Worm (Caenorhabditis elegans) whole organism, L1 larva: Measurements from ENCODE around the gene Y47D3B.4.

Experiments
- Y116A8C.19 ChIP-seq: sonication (generic microtip); optimal IDR thresholded peaks from 2 replicates; lab custom pipeline; 2016; ENCODE audit warnings: missing compliant biosample characterization, missing genetic modification characterization, borderline replicate concordance
- aly-2 ChIP-seq: fragments of 150-350 bp; optimal IDR thresholded peaks from 2 replicates; lab custom pipeline; 2014; ENCODE audit warnings: missing biosample characterization, missing genetic modification characterization
- ceh-63 ChIP-seq: fragments of 200-800 bp; sonication (Bioruptor generic); optimal IDR thresholded peaks from 2 replicates; lab custom pipeline; 2018; ENCODE audit warnings: mild to moderate bottlenecking, missing genetic modification characterization, missing compliant biosample characterization
- dpl-1 ChIP-seq, 3 experiments: fragments of 150-350 bp in 2 of 3; sonication (generic microtip) in 1 of 3; optimal IDR thresholded peaks; 2 replicates each; lab custom pipeline; 2014 to 2017; ENCODE audit warnings: missing biosample characterization in 3 of 3, missing genetic modification characterization in 3 of 3, missing genetic modification reagents in 3 of 3
- dsc-1 ChIP-seq: sonication (generic microtip); optimal IDR thresholded peaks from 2 replicates; lab custom pipeline; 2016; ENCODE audit warnings: mild to moderate bottlenecking, missing genetic modification characterization, missing compliant biosample characterization
- efl-1 ChIP-seq, 4 experiments: fragments of 150-350 bp; optimal IDR thresholded peaks in 3 of 4; peaks in 1 of 4; 1 replicate in 1 of 4; 2 replicates in 3 of 4; lab custom pipeline; 2014; ENCODE audit warnings: missing biosample characterization in 2 of 4, missing genetic modification characterization in 2 of 4, missing genetic modification reagents in 2 of 4
- egl-13 ChIP-seq: sonication (generic microtip); optimal IDR thresholded peaks from 2 replicates; lab custom pipeline; 2016; ENCODE audit warnings: missing genotype, missing genetic modification reagents, missing genetic modification characterization, missing compliant biosample characterization
- egl-27 ChIP-seq, 2 experiments: fragments of 150-350 bp in 1 of 2; sonication (generic microtip); optimal IDR thresholded peaks; 3 replicates each; lab custom pipeline; 2017 to 2018; ENCODE audit warnings: missing biosample characterization in 2 of 2, missing genetic modification characterization in 2 of 2, missing genetic modification reagents in 2 of 2
- elt-2 ChIP-seq: sonication (generic microtip); optimal IDR thresholded peaks from 2 replicates; lab custom pipeline; 2016; ENCODE audit warnings: missing genetic modification characterization, mild to moderate bottlenecking, inconsistent platforms, missing compliant biosample characterization, missing genetic modification reagents
- elt-3 ChIP-seq, 6 experiments: fragments of 150-350 bp in 1 of 6; sonication (generic microtip); optimal IDR thresholded peaks; 2 replicates each; lab custom pipeline; 2017 to 2018; ENCODE audit warnings: missing biosample characterization in 6 of 6, missing genetic modification characterization in 6 of 6, inconsistent platforms in 1 of 6
- ets-5 ChIP-seq: fragments of 200-800 bp; sonication (Bioruptor generic); IDR thresholded peaks from 2 replicates; pipeline ENCODE4 v1.3.6; 2022; ENCODE audit warnings: missing genetic modification characterization, missing compliant biosample characterization
- fkh-4 ChIP-seq: sonication (generic microtip); optimal IDR thresholded peaks from 2 replicates; lab custom pipeline; 2016; ENCODE audit warnings: missing compliant biosample characterization, missing genetic modification characterization, borderline replicate concordance
- fkh-8 ChIP-seq: sonication (generic microtip); optimal IDR thresholded peaks from 2 replicates; lab custom pipeline; 2016; ENCODE audit warnings: mild to moderate bottlenecking, missing genetic modification characterization, missing compliant biosample characterization
- fos-1 ChIP-seq: fragments of 150-350 bp; optimal IDR thresholded peaks from 2 replicates; lab custom pipeline; 2014; ENCODE audit warnings: missing biosample characterization, missing genetic modification characterization
- hpl-2 ChIP-seq: fragments of 150-350 bp; optimal IDR thresholded peaks from 2 replicates; lab custom pipeline; 2014; ENCODE audit warnings: missing biosample characterization, missing genetic modification reagents, missing genetic modification characterization
- jun-1 ChIP-seq: fragments of 150-350 bp; optimal IDR thresholded peaks from 2 replicates; lab custom pipeline; 2014; ENCODE audit warnings: missing biosample characterization, missing genetic modification reagents, missing genetic modification characterization
- lin-13 ChIP-seq: fragments of 150-350 bp; optimal IDR thresholded peaks from 2 replicates; lab custom pipeline; 2014; ENCODE audit warnings: missing biosample characterization, missing genetic modification reagents, missing genetic modification characterization
- lin-14 ChIP-seq: fragments of 200-800 bp; sonication (Bioruptor generic); optimal IDR thresholded peaks from 2 replicates; lab custom pipeline; 2018; ENCODE audit warnings: mild to moderate bottlenecking, missing genetic modification characterization, moderate library complexity, missing compliant biosample characterization
- lin-39 ChIP-seq: fragments of 150-350 bp; optimal IDR thresholded peaks from 2 replicates; lab custom pipeline; 2014; ENCODE audit warnings: missing biosample characterization, missing genetic modification reagents, missing genetic modification characterization
- lir-3 ChIP-seq: sonication (generic microtip); optimal IDR thresholded peaks from 2 replicates; lab custom pipeline; 2016; ENCODE audit warnings: mild to moderate bottlenecking, missing genetic modification characterization, moderate library complexity, missing compliant biosample characterization; ENCODE audit not compliant: poor library complexity
- lsy-2 ChIP-seq, 2 experiments: fragments of 150-350 bp; optimal IDR thresholded peaks; 2 replicates each; lab custom pipeline; 2014; ENCODE audit warnings: missing biosample characterization in 2 of 2, missing genetic modification characterization in 2 of 2
- mdl-1 ChIP-seq, 2 experiments: fragments of 150-350 bp; optimal IDR thresholded peaks; 2 replicates each; lab custom pipeline; 2014 to 2017; ENCODE audit warnings: missing biosample characterization in 2 of 2, missing genetic modification characterization in 2 of 2, inconsistent platforms in 1 of 2
- mep-1 ChIP-seq: fragments of 150-350 bp; optimal IDR thresholded peaks from 2 replicates; lab custom pipeline; 2014; ENCODE audit warnings: missing biosample characterization, missing genetic modification characterization
- nhr-19 ChIP-seq: fragments of 200-800 bp; sonication (Bioruptor generic); conservative IDR thresholded peaks from 2 replicates; pipeline ENCODE4 v1.3.6; 2022; ENCODE audit warnings: missing genetic modification characterization, missing compliant biosample characterization
- nhr-47 ChIP-seq: sonication (generic microtip); optimal IDR thresholded peaks from 2 replicates; lab custom pipeline; 2016; ENCODE audit warnings: mild to moderate bottlenecking, missing genetic modification characterization, moderate library complexity, missing compliant biosample characterization
- nhr-76 ChIP-seq: sonication (generic microtip); optimal IDR thresholded peaks from 2 replicates; lab custom pipeline; 2017; ENCODE audit warnings: missing biosample characterization, missing genetic modification characterization
- nhr-85 ChIP-seq: sonication (generic microtip); peaks from one replicate; lab custom pipeline; 2016; ENCODE audit warnings: missing genetic modification characterization, inconsistent platforms, missing compliant biosample characterization
- pag-3 ChIP-seq: sonication (generic microtip); optimal IDR thresholded peaks from 2 replicates; lab custom pipeline; 2017; ENCODE audit warnings: missing genetic modification characterization, mild to moderate bottlenecking, missing compliant biosample characterization, antibody characterized with exemption, borderline replicate concordance; ENCODE audit not compliant: insufficient read depth
- pqm-1 ChIP-seq: sonication (generic microtip); optimal IDR thresholded peaks from 3 replicates; lab custom pipeline; 2017; ENCODE audit warnings: missing biosample characterization, missing genetic modification characterization
- skn-1 ChIP-seq: fragments of 150-350 bp; optimal IDR thresholded peaks from 2 replicates; lab custom pipeline; 2014; ENCODE audit warnings: missing biosample characterization, missing genetic modification characterization
- snu-23 ChIP-seq: sonication (generic microtip); optimal IDR thresholded peaks from 2 replicates; lab custom pipeline; 2016; ENCODE audit warnings: missing genetic modification characterization, missing compliant biosample characterization
- sptf-1 ChIP-seq: fragments of 150-350 bp; optimal IDR thresholded peaks from 2 replicates; lab custom pipeline; 2014; ENCODE audit warnings: missing biosample characterization, missing genetic modification characterization
- swsn-7 ChIP-seq: sonication (generic microtip); optimal IDR thresholded peaks from 2 replicates; lab custom pipeline; 2016; ENCODE audit warnings: missing genetic modification characterization, missing compliant biosample characterization
- tlp-1 ChIP-seq: fragments of 150-350 bp; optimal IDR thresholded peaks from 2 replicates; lab custom pipeline; 2014; ENCODE audit warnings: missing biosample characterization, missing genetic modification characterization
- unc-130 ChIP-seq: fragments of 150-350 bp; optimal IDR thresholded peaks from 2 replicates; lab custom pipeline; 2017; ENCODE audit warnings: missing biosample characterization, missing genetic modification characterization, inconsistent platforms
- unc-62 ChIP-seq: fragments of 150-350 bp; optimal IDR thresholded peaks from 2 replicates; lab custom pipeline; 2014; ENCODE audit warnings: missing biosample characterization, missing genetic modification reagents, missing genetic modification characterization
- unc-86 ChIP-seq: sonication (generic microtip); optimal IDR thresholded peaks from 2 replicates; lab custom pipeline; 2016; ENCODE audit warnings: missing genetic modification characterization, missing compliant biosample characterization
- vab-15 ChIP-seq: sonication (generic microtip); optimal IDR thresholded peaks from 2 replicates; lab custom pipeline; 2017; ENCODE audit warnings: missing genotype, mild to moderate bottlenecking, missing genetic modification characterization, missing compliant biosample characterization
- ztf-11 ChIP-seq, 2 experiments: sonication (generic microtip); optimal IDR thresholded peaks; 2 replicates each; lab custom pipeline; 2016 to 2017; ENCODE audit warnings: missing genetic modification characterization in 2 of 2, missing biosample characterization in 1 of 2, missing compliant biosample characterization in 1 of 2

Y47D3B.4 gene

DNA sequence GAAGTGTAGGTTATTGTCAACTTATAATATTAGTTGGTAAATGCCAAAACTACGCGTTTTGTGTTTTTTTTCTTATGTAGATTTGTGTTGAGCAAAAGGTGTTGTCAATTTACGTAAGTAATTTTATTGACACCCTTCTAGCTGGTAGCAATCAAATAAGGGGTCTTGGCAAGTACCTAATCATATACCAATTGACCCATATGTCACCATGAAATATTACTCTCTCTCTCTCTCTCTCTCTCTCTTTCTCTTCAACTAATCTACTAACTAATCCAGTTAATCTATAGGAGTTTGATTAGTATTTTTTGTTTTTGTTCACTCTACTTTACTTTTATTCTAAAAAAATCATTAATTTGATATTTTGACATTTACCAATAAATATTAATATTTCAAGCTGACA is 45.7 kb upstream of the Y47D3B.4 start:
- TF ChIP-seq snu-23 (GFP tag; lab: Kevin White, UChicago) (no peak), vab-15 (tag; lab: Kevin White, UChicago) (no peak), swsn-7 (no peak), egl-27 (tag; optimal IDR thresholded peaks at IDR 0.05; lab: Kevin White, UChicago) (no peak)

DNA sequence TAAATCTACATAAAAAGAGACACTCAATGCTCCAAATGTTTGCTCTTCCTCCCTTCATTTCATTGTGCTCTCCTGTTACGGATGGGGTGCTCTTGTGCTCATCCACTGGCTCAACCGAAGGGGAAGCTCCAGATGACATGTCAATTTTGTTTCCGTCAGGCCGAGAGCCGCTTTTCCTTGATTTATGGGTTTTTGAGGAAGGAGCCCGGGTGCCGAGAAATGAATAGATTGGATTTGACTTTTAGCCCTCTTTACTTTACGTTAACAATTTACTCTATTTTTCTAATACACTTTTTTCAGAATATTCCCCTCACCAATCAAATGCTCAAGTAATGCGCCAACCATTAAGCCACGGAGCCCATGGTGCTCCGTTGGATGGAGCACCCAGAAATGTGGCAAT is 45.0 kb upstream of the Y47D3B.4 start, which contains the start of gene T28D6.4:
Gene T28D6.4 (plus strand): TSS at position 301 of the 400 bp plus-strand sequence.
- TF ChIP-seq egl-27 (tag; optimal IDR thresholded peaks at IDR 0.05; lab: Kevin White, UChicago) (no peak), ztf-11 (tag; optimal IDR thresholded peaks at IDR 0.05; lab: Kevin White, UChicago) (no peak), swsn-7 (no peak), Y116A8C.19 (no peak), lin-14 (peak; percentile 3), lin-39 (no peak), aly-2 (tag; lab: Kevin White, UChicago) (no peak)
- TF ChIP-seq, all 84 proteins: peak for 1

DNA sequence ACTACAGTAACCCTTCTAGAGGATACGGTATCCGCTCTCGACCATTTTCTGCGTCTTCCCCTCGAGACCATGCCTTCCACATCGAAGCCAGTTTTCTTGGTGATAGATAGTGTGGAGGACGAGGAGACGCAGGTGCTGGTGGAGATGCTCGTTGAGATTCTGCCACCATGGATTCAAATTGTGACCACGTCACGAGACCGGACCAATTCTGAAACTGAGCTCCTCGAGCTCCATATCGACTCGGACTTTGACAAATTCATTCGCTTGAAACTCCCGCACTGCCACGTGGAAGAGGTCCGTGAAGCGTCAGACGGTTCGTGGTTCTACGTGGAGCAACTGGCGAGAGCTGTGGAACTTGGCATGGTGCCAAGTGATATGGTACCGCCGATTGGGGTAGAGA is 43.8 kb upstream of the Y47D3B.4 start:
- TF ChIP-seq vab-15 (tag; lab: Kevin White, UChicago), result no peak
- no peak for TF ChIP-seq efl-1 (optimal IDR thresholded peaks at IDR 0.05; lab: Kevin White, UChicago)
- peak in 1 of 2 experiments; percentile 70 for TF ChIP-seq efl-1 (GFP tag; optimal IDR thresholded peaks at IDR 0.05 in 1 of 2; lab: Kevin White, UChicago)
- TF ChIP-seq dpl-1 (GFP tag; optimal IDR thresholded peaks at IDR 0.05; lab: Kevin White, UChicago), result no peak

DNA sequence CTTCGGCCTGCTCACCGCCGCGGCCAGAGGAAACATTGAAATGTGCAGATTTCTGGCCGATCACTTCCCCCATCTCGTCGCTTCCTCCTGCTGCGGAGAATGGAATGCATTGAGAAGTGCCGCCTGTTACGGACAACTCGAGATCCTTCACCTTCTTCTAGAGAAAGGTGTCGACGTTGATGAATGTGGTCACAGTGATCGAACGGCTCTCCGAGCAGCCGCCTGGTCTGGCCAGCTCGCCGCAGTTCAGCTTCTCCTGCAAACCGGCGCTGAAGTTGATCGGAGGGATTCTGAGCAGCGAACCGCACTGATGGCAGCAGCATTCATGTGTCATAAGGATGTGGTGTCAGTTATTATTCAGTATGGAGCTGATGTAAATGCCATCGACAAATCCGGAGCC is 42.2 kb upstream of the Y47D3B.4 start:
- TF ChIP-seq efl-1 (optimal IDR thresholded peaks at IDR 0.05; lab: Kevin White, UChicago), result no peak
- TF ChIP-seq efl-1 (GFP tag; optimal IDR thresholded peaks at IDR 0.05 in 1 of 2; lab: Kevin White, UChicago), result peak in 1 of 2 experiments; percentile 37
- TF ChIP-seq lsy-2 (tag; optimal IDR thresholded peaks at IDR 0.05; lab: Kevin White, UChicago), result no peak
- TF ChIP-seq, all 84 proteins: peak for 1

DNA sequence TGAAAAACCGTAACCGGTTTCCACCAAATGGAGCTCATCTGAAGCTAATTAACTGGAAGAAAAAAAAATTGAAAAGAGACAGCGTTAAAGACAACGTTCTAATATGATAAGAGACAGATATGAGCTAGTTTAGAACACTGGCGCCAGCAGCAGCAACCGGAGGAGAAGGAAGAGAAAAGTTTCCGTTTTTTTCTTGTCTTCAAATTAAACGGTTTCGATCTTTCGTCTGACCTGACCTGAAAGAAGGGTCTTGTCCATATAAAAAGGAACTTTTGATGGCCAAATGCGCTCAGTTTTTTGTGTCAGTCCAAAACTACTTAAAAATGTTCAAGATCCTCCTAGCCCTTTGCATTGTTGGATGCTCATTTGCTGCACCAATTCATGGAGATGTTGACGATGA is 38.7 kb upstream of the Y47D3B.4 start, which contains the start of gene T28D6.3:
Gene T28D6.3 (plus strand): TSS at position 301 of the 400 bp plus-strand sequence.
- TF ChIP-seq elt-3 (tag; optimal IDR thresholded peaks at IDR 0.05; lab: Kevin White, UChicago) (peak in 1 of 6 experiments; percentile 1), Y116A8C.19 (no peak)

DNA sequence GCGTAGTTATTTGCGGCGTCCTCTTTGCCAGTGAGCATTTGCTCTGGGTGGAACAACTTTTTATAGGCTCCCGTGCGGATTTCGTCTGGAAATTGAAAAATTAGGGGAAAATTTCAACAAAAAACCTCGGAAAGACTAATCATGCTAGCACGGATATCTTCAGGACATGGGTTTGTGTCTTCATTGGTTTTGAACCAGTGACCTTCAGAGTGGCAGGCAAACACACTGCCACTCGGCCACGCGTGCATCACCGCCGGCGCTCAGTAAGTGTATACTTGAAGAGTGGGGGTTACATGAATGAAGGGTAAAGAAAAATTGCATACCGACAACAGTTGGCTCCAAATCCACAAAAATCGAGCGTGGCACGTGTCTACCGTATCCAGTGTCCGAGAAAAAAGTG is 33.9 kb upstream of the Y47D3B.4 start:
- no peak for TF ChIP-seq tlp-1 (tag; lab: Kevin White, UChicago)
- TF ChIP-seq jun-1, result no peak
- no peak for TF ChIP-seq lir-3 (tag; lab: Kevin White, UChicago)
- peak; percentile 45 for TF ChIP-seq elt-2 (tag; lab: Kevin White, UChicago)
- TF ChIP-seq lsy-2 (tag; optimal IDR thresholded peaks at IDR 0.05; lab: Kevin White, UChicago), result peak; percentile 42 to 64
- TF ChIP-seq unc-86 (tag; lab: Kevin White, UChicago), result peak; percentile 46
- TF ChIP-seq ets-5, result no peak
- peak; percentile 55 for TF ChIP-seq lin-14
- TF ChIP-seq nhr-76 (tag; lab: Kevin White, UChicago), result no peak
- peak; percentile 52 for TF ChIP-seq nhr-85 (tag; lab: Kevin White, UChicago)
- TF ChIP-seq pag-3 (tag; lab: Kevin White, UChicago), result no peak
- TF ChIP-seq dpl-1 (GFP tag; optimal IDR thresholded peaks at IDR 0.05; lab: Kevin White, UChicago), result peak; percentile 8 to 62 (median 49)
- TF ChIP-seq egl-13 (tag; lab: Kevin White, UChicago), result peak; percentile 55
- no peak for TF ChIP-seq hpl-2
- TF ChIP-seq vab-15 (tag; lab: Kevin White, UChicago), result peak; percentile 55
- TF ChIP-seq unc-62 (GFP tag; lab: Kevin White, UChicago), result no peak
- peak in 1 of 2 experiments; percentile 41 for TF ChIP-seq mdl-1 (tag; optimal IDR thresholded peaks at IDR 0.05; lab: Kevin White, UChicago)
- no peak for TF ChIP-seq ceh-63 (GFP tag; lab: Kevin White, UChicago)
- TF ChIP-seq ztf-11 (tag; optimal IDR thresholded peaks at IDR 0.05; lab: Kevin White, UChicago), result peak in 1 of 2 experiments; percentile 53
- TF ChIP-seq lin-39, result peak; percentile 1
- no peak for TF ChIP-seq unc-130 (tag; lab: Kevin White, UChicago)
- peak; percentile 33 for TF ChIP-seq skn-1 (tag; lab: Kevin White, UChicago)
- peak; percentile 60 for TF ChIP-seq mep-1 (tag; lab: Kevin White, UChicago)
- peak; percentile 51 for TF ChIP-seq fkh-8 (tag; lab: Kevin White, UChicago)
- TF ChIP-seq pqm-1 (tag; lab: Kevin White, UChicago), result no peak
- TF ChIP-seq sptf-1, result no peak
- peak; percentile 49 for TF ChIP-seq fos-1
- peak in 1 of 6 experiments; percentile 10 for TF ChIP-seq elt-3 (tag; optimal IDR thresholded peaks at IDR 0.05; lab: Kevin White, UChicago)
- TF ChIP-seq nhr-47 (tag; lab: Kevin White, UChicago), result peak; percentile 82
- TF ChIP-seq lin-13, result peak; percentile 69
- peak; percentile 65 for TF ChIP-seq dsc-1 (tag; lab: Kevin White, UChicago)
- TF ChIP-seq nhr-19 (GFP tag; lab: Robert Waterston, UW), result peak; percentile 69
- TF ChIP-seq fkh-4, result no peak
